Worm (Caenorhabditis elegans): Measurements from ENCODE around the gene dyf-17.
"Not testable (repeated sequence)": the region's sequence is repeated elsewhere in the genome, so short reads cannot be mapped to it uniquely, and the experiment has no call there.

The dyf-17 gene

DNA sequence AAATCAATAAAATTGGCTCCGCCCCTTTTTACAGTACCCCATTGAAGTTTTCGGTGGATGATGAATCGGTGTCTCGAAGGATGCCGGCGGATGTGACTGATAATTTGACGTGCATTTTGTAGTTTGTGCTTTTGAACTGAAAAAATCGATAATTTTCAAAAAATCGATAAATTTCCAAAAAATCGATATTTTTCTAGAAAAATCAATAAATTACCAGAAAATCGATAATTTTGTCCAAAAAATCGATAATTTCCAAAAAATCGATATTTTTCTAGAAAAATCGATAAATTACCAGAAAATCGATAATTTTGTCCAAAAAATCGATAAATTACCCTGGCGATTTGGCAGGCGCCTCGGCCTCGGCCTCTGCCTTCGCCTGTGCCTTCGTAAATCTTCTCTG lies 27.8 kb upstream of the dyf-17 start:
- TF ChIP-seq gmeb-1 (tag; optimal IDR thresholded peaks at IDR 0.05): no peak
- no peak for TF ChIP-seq nhr-237 (tag; optimal IDR thresholded peaks at IDR 0.05)
- TF ChIP-seq egl-27 (tag; optimal IDR thresholded peaks at IDR 0.05): no peak
- TF ChIP-seq fos-1 (tag; optimal IDR thresholded peaks at IDR 0.05): no peak
- TF ChIP-seq ztf-11 (tag; optimal IDR thresholded peaks at IDR 0.05): no peak
- no peak for TF ChIP-seq ceh-16 (tag; optimal IDR thresholded peaks at IDR 0.05)

ce11 chrV:19101589-19102201 lies 25.6 kb upstream of the dyf-17 start, which contains the start of gene zhp-4:
zhp-4 (minus strand) TSS chrV:19101786.
- TF ChIP-seq blmp-1 (tag; optimal IDR thresholded peaks at IDR 0.05; ENCODE audit: insufficient read depth); ceh-16 (tag; optimal IDR thresholded peaks at IDR 0.05); F13H6.1 (tag; optimal IDR thresholded peaks at IDR 0.05): not testable (repeated sequence)

- TF ChIP-seq lin-11 (tag; optimal IDR thresholded peaks at IDR 0.05) (no peak), ztf-1 (GFP tag; conservative IDR thresholded peaks at IDR 0.05) (no peak), skn-1 (tag; optimal IDR thresholded peaks at IDR 0.05) (no peak), F13H6.1 (tag; optimal IDR thresholded peaks at IDR 0.05) (no peak), gmeb-1 (tag; optimal IDR thresholded peaks at IDR 0.05) (no peak), nhr-25 (tag; optimal IDR thresholded peaks at IDR 0.05) (no peak), nhr-12 (tag; optimal IDR thresholded peaks at IDR 0.05) (no peak), unc-62 (GFP tag; optimal IDR thresholded peaks at IDR 0.05) (no peak), nhr-6 (tag; optimal IDR thresholded peaks at IDR 0.05) (no peak), sem-4 (tag; optimal IDR thresholded peaks at IDR 0.05) (no peak), peb-1 (tag; optimal IDR thresholded peaks at IDR 0.05) (no peak), mab-5 (tag; optimal IDR thresholded peaks at IDR 0.05) (no peak)
Measured at ce11 chrV:19107065-19107464, 20.3 kb upstream of the dyf-17 start.

ce11 chrV:19116872-19117372 lies 10.4 kb upstream of the dyf-17 start:
- no peak for TF ChIP-seq mdl-1 (tag; optimal IDR thresholded peaks at IDR 0.05)
- no peak for TF ChIP-seq skn-1 (tag; optimal IDR thresholded peaks at IDR 0.05)
- TF ChIP-seq elt-3 (tag; optimal IDR thresholded peaks at IDR 0.05): no peak
- no peak for TF ChIP-seq nhr-12 (tag; optimal IDR thresholded peaks at IDR 0.05)

- TF ChIP-seq nhr-11 (tag; optimal IDR thresholded peaks at IDR 0.05) (no peak), unc-55 (GFP tag; optimal IDR thresholded peaks at IDR 0.05) (no peak)
Measured at ce11 chrV:19118312-19118711, 9.0 kb upstream of the dyf-17 start, which contains the start of gene pro-3. pro-3 (minus strand) TSS chrV:19118412.

DNA sequence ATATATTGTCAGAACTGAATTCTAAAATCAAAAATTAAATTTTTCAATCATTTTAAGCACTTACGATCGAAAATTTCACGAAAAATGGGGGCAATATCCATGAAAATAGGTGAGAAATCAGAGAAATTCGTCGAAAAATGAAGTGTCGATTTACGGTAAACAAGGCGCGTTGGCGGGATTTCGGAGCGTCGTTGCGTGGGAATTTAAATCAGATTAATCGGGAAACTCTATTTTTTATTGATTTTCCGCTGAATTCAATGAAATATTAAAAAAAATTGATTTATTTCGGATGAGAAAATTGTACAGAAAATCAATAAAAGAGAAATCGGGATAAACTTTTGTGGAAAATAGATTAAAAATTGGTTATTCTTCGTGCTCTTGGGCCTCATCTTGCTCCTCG lies 8.1 kb upstream of the dyf-17 start, which contains the start of gene Y39B6A.13:
Gene Y39B6A.13 (minus strand): TSS at position 166 of the 400 bp plus-strand sequence.
- TF ChIP-seq lsy-2 (tag; optimal IDR thresholded peaks at IDR 0.05) (peak; percentile 8 to 55), sem-4 (tag; optimal IDR thresholded peaks at IDR 0.05) (no peak), lin-13 (GFP tag; optimal IDR thresholded peaks at IDR 0.05) (peak; percentile 24), F13H6.1 (tag; optimal IDR thresholded peaks at IDR 0.05) (peak; percentile 18), C34F6.9 (tag; optimal IDR thresholded peaks at IDR 0.05) (peak; percentile 30), sma-9 (GFP tag; optimal IDR thresholded peaks at IDR 0.05) (no peak), sma-9 (tag; optimal IDR thresholded peaks at IDR 0.05) (no peak), R02D3.7 (tag; optimal IDR thresholded peaks at IDR 0.05) (peak; percentile 93), dmd-4 (tag; optimal IDR thresholded peaks at IDR 0.05) (no peak), mab-5 (tag; optimal IDR thresholded peaks at IDR 0.05) (no peak), sma-3 (GFP tag; optimal IDR thresholded peaks at IDR 0.05) (peak; percentile 5), crh-2 (tag; optimal IDR thresholded peaks at IDR 0.05) (no peak), gmeb-1 (tag; optimal IDR thresholded peaks at IDR 0.05) (peak; percentile 71), unc-55 (GFP tag; optimal IDR thresholded peaks at IDR 0.05) (peak; percentile 61), nhr-10 (tag; optimal IDR thresholded peaks at IDR 0.05) (no peak)
